Fruit fly (Drosophila melanogaster) whole organism, embryonic: Measurements from ENCODE around the gene Gr89a.

Source experiments
- Antp ChIP-seq: fragments of 200-800 bp; sonication (Bioruptor generic); optimal IDR thresholded peaks from 3 replicates; lab custom pipeline; 2016; ENCODE audit warnings: missing biosample characterization, missing genetic modification characterization
- BEAF-32 ChIP-seq: fragments of 200-800 bp; sonication (Bioruptor generic); optimal IDR thresholded peaks from 3 replicates; lab custom pipeline; 2017; ENCODE audit warnings: missing biosample characterization, missing genetic modification characterization, mild to moderate bottlenecking, moderate library complexity, missing genetic modification reagents
- CG10654 ChIP-seq: fragments of 200-800 bp; sonication (Bioruptor generic); optimal IDR thresholded peaks from 2 replicates; lab custom pipeline; 2016; ENCODE audit warnings: missing biosample characterization, missing genetic modification characterization
- CG12071 ChIP-seq: fragments of 200-800 bp; sonication (Bioruptor generic); optimal IDR thresholded peaks from 3 replicates; lab custom pipeline; 2018; ENCODE audit warnings: missing biosample characterization, mild to moderate bottlenecking, missing genetic modification characterization
- CG12769 ChIP-seq: fragments of 200-800 bp; sonication (Bioruptor generic); optimal IDR thresholded peaks from 2 replicates; lab custom pipeline; 2019; ENCODE audit warnings: missing biosample characterization, mild to moderate bottlenecking, missing genetic modification characterization, moderate library complexity
- CG13894 ChIP-seq: fragments of 200-800 bp; sonication (Bioruptor generic); optimal IDR thresholded peaks from 3 replicates; lab custom pipeline; 2018; ENCODE audit warnings: missing biosample characterization, mild to moderate bottlenecking, missing genetic modification characterization, moderate library complexity
- CG15514 ChIP-seq: fragments of 200-800 bp; sonication (Bioruptor generic); optimal IDR thresholded peaks from 3 replicates; lab custom pipeline; 2017; ENCODE audit warnings: missing biosample characterization, missing genetic modification characterization, mild to moderate bottlenecking, moderate library complexity, missing genetic modification reagents
- CG15696 ChIP-seq: fragments of 200-800 bp; sonication (Bioruptor generic); optimal IDR thresholded peaks from 2 replicates; lab custom pipeline; 2019; ENCODE audit warnings: missing biosample characterization, mild to moderate bottlenecking, missing genetic modification characterization, moderate library complexity
- CG17359 ChIP-seq: fragments of 200-800 bp; sonication (Bioruptor generic); optimal IDR thresholded peaks from 3 replicates; lab custom pipeline; 2018; ENCODE audit warnings: missing biosample characterization, mild to moderate bottlenecking, missing genetic modification characterization, moderate library complexity
- CG17612 ChIP-seq: fragments of 200-800 bp; sonication (Bioruptor generic); IDR thresholded peaks from 2 replicates; pipeline ENCODE4 v1.3.6; 2022; ENCODE audit warnings: missing biosample characterization, missing genetic modification characterization
- CG17802 ChIP-seq: fragments of 200-800 bp; sonication (Bioruptor generic); optimal IDR thresholded peaks from 2 replicates; lab custom pipeline; 2018; ENCODE audit warnings: missing biosample characterization, mild to moderate bottlenecking, missing genetic modification characterization, moderate library complexity
- CG18011 ChIP-seq: fragments of 200-800 bp; sonication (Bioruptor generic); optimal IDR thresholded peaks from 2 replicates; lab custom pipeline; 2017; ENCODE audit warnings: missing biosample characterization, missing genetic modification characterization, mild to moderate bottlenecking, moderate library complexity, missing genotype
- CG3065 ChIP-seq: fragments of 200-800 bp; sonication (Bioruptor generic); optimal IDR thresholded peaks from 2 replicates; lab custom pipeline; 2016; ENCODE audit warnings: missing biosample characterization, missing genetic modification characterization
- CG31224 ChIP-seq: fragments of 200-800 bp; sonication (Bioruptor generic); IDR thresholded peaks from 2 replicates; pipeline ENCODE4 v1.3.6; 2022; ENCODE audit warnings: missing biosample characterization, missing genetic modification characterization
- CG33557 ChIP-seq: fragments of 200-800 bp; sonication (Bioruptor generic); optimal IDR thresholded peaks from 2 replicates; lab custom pipeline; 2019; ENCODE audit warnings: missing biosample characterization, mild to moderate bottlenecking, missing genetic modification characterization, moderate library complexity
- CG3726 ChIP-seq: fragments of 200-800 bp; sonication (Bioruptor generic); IDR thresholded peaks from 3 replicates; pipeline ENCODE4, ENCODE4 v1.3.6; 2022; ENCODE audit warnings: missing biosample characterization, missing genetic modification characterization
- CG4854 ChIP-seq: fragments of 200-800 bp; sonication (Bioruptor generic); optimal IDR thresholded peaks from 2 replicates; lab custom pipeline; 2016; ENCODE audit warnings: missing biosample characterization, missing genetic modification characterization, inconsistent platforms
- CG6175 ChIP-seq: fragments of 200-800 bp; sonication (Bioruptor generic); IDR thresholded peaks from 3 replicates; pipeline ENCODE4 v1.3.6; 2022; ENCODE audit warnings: missing biosample characterization, missing genetic modification characterization
- CG7357 ChIP-seq: fragments of 200-800 bp; sonication (Bioruptor generic); IDR thresholded peaks from 3 replicates; pipeline ENCODE4 v1.3.6; 2022; ENCODE audit warnings: missing biosample characterization, missing genetic modification characterization
- CG9609 ChIP-seq: fragments of 200-800 bp; sonication (Bioruptor generic); optimal IDR thresholded peaks from 3 replicates; lab custom pipeline; 2016; ENCODE audit warnings: missing biosample characterization, missing genetic modification characterization
- CTCF ChIP-seq: fragments of 200-800 bp; sonication (Bioruptor generic); optimal IDR thresholded peaks from 2 replicates; lab custom pipeline; 2017; ENCODE audit warnings: missing biosample characterization, mild to moderate bottlenecking, missing genetic modification characterization, moderate library complexity
- Eip74EF ChIP-seq, 2 experiments: fragments of 200-800 bp in 1 of 2; fragments of >200 bp in 1 of 2; sonication (Bioruptor generic) in 1 of 2; optimal IDR thresholded peaks; 2 replicates each; lab custom pipeline; 2017 to 2019; ENCODE audit warnings: missing biosample characterization in 2 of 2, missing genetic modification characterization in 2 of 2, mild to moderate bottlenecking in 1 of 2, moderate library complexity in 1 of 2
- Ets65A ChIP-seq: fragments of 200-800 bp; sonication (Bioruptor generic); peaks from one replicate; lab custom pipeline; 2016; ENCODE audit warnings: missing biosample characterization, missing genetic modification characterization
- Ets97D ChIP-seq: fragments of 200-800 bp; sonication (Bioruptor generic); optimal IDR thresholded peaks from 3 replicates; lab custom pipeline; 2016; ENCODE audit warnings: missing biosample characterization, missing genetic modification characterization
- Fer2 ChIP-seq: fragments of 200-800 bp; sonication (Bioruptor generic); optimal IDR thresholded peaks from 2 replicates; lab custom pipeline; 2018; ENCODE audit warnings: missing biosample characterization, mild to moderate bottlenecking, missing genetic modification characterization, moderate library complexity
- H15 ChIP-seq: fragments of 200-800 bp; sonication (Bioruptor generic); IDR thresholded peaks from 3 replicates; pipeline ENCODE4 v1.3.6; 2022; ENCODE audit warnings: missing biosample characterization, missing genetic modification characterization
- Hr3 ChIP-seq: fragments of 200-800 bp; sonication (Bioruptor generic); optimal IDR thresholded peaks from 3 replicates; lab custom pipeline; 2016; ENCODE audit warnings: missing biosample characterization, missing genetic modification characterization
- Hr78 ChIP-seq, 2 experiments: fragments of 200-800 bp in 1 of 2; fragments of >200 bp in 1 of 2; sonication (Bioruptor generic) in 1 of 2; optimal IDR thresholded peaks; 2 replicates each; lab custom pipeline; 2017 to 2019; ENCODE audit warnings: missing biosample characterization in 2 of 2, missing genetic modification characterization in 2 of 2, mild to moderate bottlenecking in 1 of 2, moderate library complexity in 1 of 2
- Ravus ChIP-seq: fragments of 200-800 bp; sonication (Bioruptor generic); IDR thresholded peaks from 2 replicates; pipeline ENCODE4 v1.3.6; 2022; ENCODE audit warnings: missing biosample characterization, missing genetic modification characterization
- ara ChIP-seq: fragments of 200-800 bp; sonication (Bioruptor generic); IDR thresholded peaks from 2 replicates; pipeline ENCODE4 v1.3.6; 2022; ENCODE audit warnings: missing biosample characterization, missing genetic modification characterization
- dati ChIP-seq: fragments of 200-800 bp; sonication (Bioruptor generic); IDR thresholded peaks from 2 replicates; pipeline ENCODE4 v1.3.6; 2022; ENCODE audit warnings: missing biosample characterization, missing genetic modification characterization
- dysf ChIP-seq: fragments of 200-800 bp; sonication (Bioruptor generic); IDR thresholded peaks from 3 replicates; pipeline ENCODE4 v1.3.6; 2022; ENCODE audit warnings: missing biosample characterization, missing genetic modification characterization
- ewg ChIP-seq: fragments of 200-800 bp; sonication (Bioruptor generic); optimal IDR thresholded peaks from 3 replicates; lab custom pipeline; 2017; ENCODE audit warnings: mild to moderate bottlenecking, missing biosample characterization, missing genetic modification reagents, missing genetic modification characterization
- eyg ChIP-seq: fragments of 200-800 bp; sonication (Bioruptor generic); optimal IDR thresholded peaks from 3 replicates; lab custom pipeline; 2016; ENCODE audit warnings: missing biosample characterization, missing genetic modification characterization
- fd3F ChIP-seq: fragments of 200-800 bp; sonication (Bioruptor generic); optimal IDR thresholded peaks from 2 replicates; lab custom pipeline; 2018; ENCODE audit warnings: missing biosample characterization, mild to moderate bottlenecking, missing genetic modification characterization, moderate library complexity
- gem ChIP-seq: fragments of 200-800 bp; sonication (Bioruptor generic); optimal IDR thresholded peaks from 2 replicates; lab custom pipeline; 2019; ENCODE audit warnings: missing biosample characterization, mild to moderate bottlenecking, missing genetic modification characterization, moderate library complexity
- hb ChIP-seq: fragments of 200-800 bp; sonication (Bioruptor generic); IDR thresholded peaks from 3 replicates; pipeline ENCODE4 v1.3.6; 2022; ENCODE audit warnings: missing biosample characterization, missing genetic modification characterization; ENCODE audit not compliant: partially characterized antibody
- kay ChIP-seq: fragments of 200-800 bp; sonication (Bioruptor generic); optimal IDR thresholded peaks from 2 replicates; lab custom pipeline; 2016; ENCODE audit warnings: missing biosample characterization, missing genetic modification characterization
- ken ChIP-seq: fragments of 200-800 bp; sonication (Bioruptor generic); IDR thresholded peaks from 3 replicates; pipeline ENCODE4 v1.3.6; 2022; ENCODE audit warnings: missing biosample characterization, missing genetic modification characterization
- lola ChIP-seq, 3 experiments: fragments of >200 bp in 2 of 3; fragments of 200-800 bp in 1 of 3; sonication (Bioruptor generic) in 1 of 3; optimal IDR thresholded peaks; 2 replicates each; lab custom pipeline; 2017 to 2019; ENCODE audit warnings: missing biosample characterization in 3 of 3, missing genetic modification characterization in 3 of 3, mild to moderate bottlenecking in 1 of 3, moderate library complexity in 1 of 3
- mam ChIP-seq: fragments of 200-800 bp; sonication (Bioruptor generic); optimal IDR thresholded peaks from 3 replicates; lab custom pipeline; 2016; ENCODE audit warnings: missing biosample characterization, missing genetic modification characterization
- onecut ChIP-seq: fragments of 200-800 bp; sonication (Bioruptor generic); IDR thresholded peaks from 2 replicates; pipeline ENCODE4 v1.3.6; 2022; ENCODE audit warnings: missing biosample characterization, missing genetic modification characterization
- pan ChIP-seq, 4 experiments: fragments of >200 bp in 3 of 4; fragments of 200-800 bp in 1 of 4; sonication (Bioruptor generic) in 1 of 4; optimal IDR thresholded peaks in 3 of 4; IDR thresholded peaks in 1 of 4; 2 replicates each; pipeline versions ENCODE4 v1.3.6 to Lab custom; 2017 to 2022; ENCODE audit warnings: missing biosample characterization in 2 of 4, missing genetic modification characterization in 2 of 4, mixed read lengths in 1 of 4
- psq ChIP-seq: fragments of 200-800 bp; sonication (Bioruptor generic); optimal IDR thresholded peaks from 2 replicates; lab custom pipeline; 2017; ENCODE audit warnings: missing biosample characterization, missing genetic modification characterization
- ro ChIP-seq: fragments of 200-800 bp; sonication (Bioruptor generic); IDR thresholded peaks from 2 replicates; pipeline ENCODE4 v1.3.6; 2022; ENCODE audit warnings: missing biosample characterization, missing genetic modification characterization
- seq ChIP-seq: fragments of 200-800 bp; sonication (Bioruptor generic); IDR thresholded peaks from 2 replicates; pipeline ENCODE4 v1.3.6; 2022; ENCODE audit warnings: missing biosample characterization, missing genetic modification characterization
- tin ChIP-seq: fragments of 200-800 bp; sonication (Bioruptor generic); optimal IDR thresholded peaks from 3 replicates; lab custom pipeline; 2016; ENCODE audit warnings: missing biosample characterization, missing genetic modification characterization
- ttk ChIP-seq: fragments of 200-800 bp; sonication (Bioruptor generic); IDR thresholded peaks from 2 replicates; pipeline ENCODE4 v2.1.2; 2022; ENCODE audit warnings: missing biosample characterization, missing genetic modification characterization
- usp ChIP-seq: fragments of >200 bp; optimal IDR thresholded peaks from 2 replicates; lab custom pipeline; 2017; ENCODE audit warnings: missing biosample characterization, missing genetic modification characterization
- vnd ChIP-seq: fragments of 200-800 bp; sonication (Bioruptor generic); IDR thresholded peaks from 3 replicates; pipeline ENCODE4 v1.3.6; 2022; ENCODE audit warnings: missing biosample characterization, missing genetic modification characterization; ENCODE audit not compliant: partially characterized antibody

The Gr89a gene

DNA sequence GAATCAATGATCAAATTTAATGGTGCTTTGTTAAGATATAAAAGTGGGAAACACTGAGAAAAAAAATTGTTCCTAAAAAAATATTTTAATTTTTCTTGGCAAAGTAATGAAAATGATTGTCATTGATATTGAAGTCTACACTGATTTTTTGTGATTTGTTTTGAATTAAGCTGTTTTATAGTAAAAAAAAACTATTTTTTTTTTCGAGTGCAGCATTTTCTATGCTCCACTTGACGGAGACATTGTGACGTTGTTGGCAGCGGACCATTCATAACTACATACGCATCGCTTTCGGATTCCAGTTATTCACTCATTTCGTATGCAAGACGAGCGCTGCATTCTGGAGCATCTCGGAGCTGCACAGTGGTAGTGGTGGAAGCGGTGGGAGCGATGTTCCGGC, 25.4 kb upstream of the Gr89a start (continued):
- TF ChIP-seq pan (optimal IDR thresholded peaks at IDR 0.05; lab: Kevin White, UChicago) (no peak), pan (GFP tag; optimal IDR thresholded peaks at IDR 0.05 in 1 of 2, IDR thresholded peaks at IDR 0.05 in 1 of 2) (peak in 1 of 2 experiments; percentile 74), Fer2 (no peak), CG17359 (tag; lab: Kevin White, UChicago) (peak; percentile 85), Eip74EF (GFP tag; optimal IDR thresholded peaks at IDR 0.05; lab: Kevin White, UChicago) (peak in 1 of 2 experiments; percentile 71), CG33557 (GFP tag; lab: Kevin White, UChicago) (no peak), ara (GFP tag; lab: Robert Waterston, UW) (peak; percentile 91), BEAF-32 (GFP tag; lab: Kevin White, UChicago) (no peak), CG12769 (tag; lab: Kevin White, UChicago) (no peak), gem (tag; lab: Kevin White, UChicago) (peak; percentile 89), Ets97D (GFP tag; lab: Kevin White, UChicago) (no peak), ken (GFP tag; lab: Robert Waterston, UW) (peak; percentile 54; the same call in 1 of the 3 replicates), vnd (GFP tag; lab: Robert Waterston, UW) (no peak), seq (GFP tag; lab: Robert Waterston, UW) (peak; percentile 65; the same call in 1 of the 2 replicates), hb (no peak), dysf (GFP tag; lab: Robert Waterston, UW) (peak; percentile 67), Antp (GFP tag; lab: Kevin White, UChicago) (no peak), CG12071 (GFP tag; lab: Kevin White, UChicago) (peak; percentile 46), lola (GFP tag; optimal IDR thresholded peaks at IDR 0.05; lab: Kevin White, UChicago) (peak in 1 of 3 experiments; percentile 34), ttk (GFP tag; lab: Robert Waterston, UW) (peak; percentile 83), CG18011 (GFP tag; lab: Kevin White, UChicago) (no peak), ro (GFP tag; lab: Robert Waterston, UW) (no peak), Hr78 (GFP tag; optimal IDR thresholded peaks at IDR 0.05; lab: Kevin White, UChicago) (no peak), psq (GFP tag; lab: Kevin White, UChicago) (no peak), fd3F (no peak), dati (GFP tag; lab: Robert Waterston, UW) (peak; percentile 65; the same call in 1 of the 2 replicates), CG7357 (GFP tag; lab: Robert Waterston, UW) (peak; percentile 12; the same call in 1 of the 3 replicates), CTCF (GFP tag; lab: Kevin White, UChicago) (peak; percentile 52), CG6175 (GFP tag; lab: Robert Waterston, UW) (no peak), CG17802 (tag; lab: Kevin White, UChicago) (peak; percentile 77), usp (GFP tag; lab: Kevin White, UChicago) (no peak), CG15514 (no peak), eyg (GFP tag; lab: Kevin White, UChicago) (peak; percentile 21), CG10654 (peak; percentile 61), CG4854 (GFP tag; lab: Kevin White, UChicago) (no peak), CG17612 (GFP tag; lab: Robert Waterston, UW) (no peak), onecut (GFP tag; lab: Robert Waterston, UW) (peak; percentile 64), H15 (peak; percentile 64; the same call in 2 of the 3 replicates), CG3065 (GFP tag; lab: Kevin White, UChicago) (no peak), Ravus (GFP tag; lab: Robert Waterston, UW) (peak; percentile 60), kay (no peak), CG31224 (GFP tag; lab: Robert Waterston, UW) (no peak), CG9609 (no peak), Ets65A (GFP tag; lab: Kevin White, UChicago) (peak; percentile 81), tin (GFP tag; lab: Kevin White, UChicago) (peak; percentile 82), ewg (no peak), Hr3 (GFP tag; lab: Kevin White, UChicago) (peak; percentile 31), CG13894 (tag; lab: Kevin White, UChicago) (no peak), mam (GFP tag; lab: Kevin White, UChicago) (peak; percentile 14), CG15696 (tag; lab: Kevin White, UChicago) (peak; percentile 49), CG3726 (GFP tag; lab: Robert Waterston, UW) (peak; percentile 38; the same call in 1 of the 3 replicates)
